Fruit fly (Drosophila melanogaster): Measurements from ENCODE around the gene btd.
A peak's percentile ranks its signal among the peaks of the same experiment; 100 is the strongest.

Gene btd

DNA sequence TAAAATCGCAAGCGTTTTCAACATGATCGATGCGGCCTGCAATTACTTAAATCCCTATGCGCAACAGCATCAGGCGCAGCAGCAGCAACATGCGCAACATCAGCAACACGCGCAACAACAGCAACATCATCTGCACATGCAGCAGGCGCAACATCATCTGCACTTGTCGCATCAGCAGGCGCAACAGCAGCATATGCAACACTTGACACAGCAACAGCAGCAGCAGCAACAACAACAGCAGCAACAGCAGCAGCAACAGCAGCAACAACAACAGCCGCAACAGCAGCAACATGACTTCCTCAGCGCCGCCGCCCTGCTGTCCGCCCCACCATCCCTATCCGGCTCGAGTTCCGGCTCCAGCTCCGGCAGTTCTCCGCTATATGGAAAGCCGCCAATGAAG is 666 bp downstream of the btd start:
- TF ChIP-seq danr (GFP tag; IDR thresholded peaks at IDR 0.05): no peak
- TF ChIP-seq stc (GFP tag; IDR thresholded peaks at IDR 0.05): no peak
- TF ChIP-seq CG16779 (GFP tag; IDR thresholded peaks at IDR 0.05): no peak
- TF ChIP-seq CG4360 (GFP tag; IDR thresholded peaks at IDR 0.05): 0 out of 2 replicates have a peak, but pooled peaks have one; percentile 31
- no peak for TF ChIP-seq ci (GFP tag; IDR thresholded peaks at IDR 0.05)
- peak in 1 of 2 experiments; percentile 73 for TF ChIP-seq Dfd (GFP tag; optimal IDR thresholded peaks at IDR 0.05)
- TF ChIP-seq her (GFP tag; optimal IDR thresholded peaks at IDR 0.05): no peak

DNA sequence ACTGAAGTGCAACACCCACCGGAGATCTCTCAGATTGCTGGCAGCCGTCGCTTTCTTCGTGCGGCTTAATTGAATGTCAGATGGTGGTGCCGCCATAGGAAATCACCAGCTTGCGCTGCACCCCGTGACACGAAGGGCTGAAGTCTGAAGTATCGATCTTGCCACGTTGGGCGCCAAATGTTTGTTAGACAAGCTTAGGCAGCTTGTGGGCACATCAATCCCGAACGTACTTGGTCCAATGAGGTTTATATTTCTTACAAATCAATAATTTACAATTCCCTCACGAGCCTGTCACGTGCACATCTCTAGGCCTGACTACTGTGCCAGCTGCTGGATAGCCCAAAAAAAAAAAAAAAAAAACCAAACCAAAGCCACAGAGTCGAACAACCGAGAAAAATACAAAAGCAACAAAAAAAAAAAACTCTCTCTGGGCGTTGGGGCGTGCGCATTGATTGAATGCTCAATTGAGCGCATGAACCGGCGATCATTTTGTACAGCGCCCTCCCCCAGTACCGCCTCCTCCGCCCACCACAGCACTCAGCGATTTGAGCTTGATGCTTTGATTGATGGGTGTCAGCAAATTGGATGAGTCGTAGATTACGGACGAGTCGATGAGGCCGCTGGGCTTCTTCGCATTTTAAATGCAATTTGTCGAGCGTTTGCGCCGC is 14.0 kb downstream of the btd start:
- TF ChIP-seq CG4854 (GFP tag; optimal IDR thresholded peaks at IDR 0.05) (no peak), trem (tag; optimal IDR thresholded peaks at IDR 0.05) (no peak), en (GFP tag; optimal IDR thresholded peaks at IDR 0.05) (no peak), CG12104 (GFP tag; optimal IDR thresholded peaks at IDR 0.05) (no peak), Hand (GFP tag; optimal IDR thresholded peaks at IDR 0.05) (no peak), E2f1 (GFP tag; IDR thresholded peaks at IDR 0.05) (0 out of 2 replicates have a peak, but pooled peaks have one; percentile 24), toy (GFP tag; IDR thresholded peaks at IDR 0.05) (no peak), Stat92E (GFP tag; optimal IDR thresholded peaks at IDR 0.05) (no peak), CG12219 (GFP tag; optimal IDR thresholded peaks at IDR 0.05) (no peak), BEAF-32 (GFP tag; optimal IDR thresholded peaks at IDR 0.05) (peak; percentile 49), Neu2 (GFP tag; optimal IDR thresholded peaks at IDR 0.05; ENCODE audit: borderline replicate concordance) (no peak), mirr (GFP tag; optimal IDR thresholded peaks at IDR 0.05) (no peak), ci (GFP tag; IDR thresholded peaks at IDR 0.05) (no peak), CG11723 (GFP tag; optimal IDR thresholded peaks at IDR 0.05) (no peak), Elba2 (GFP tag; optimal IDR thresholded peaks at IDR 0.05) (no peak), grau (tag; optimal IDR thresholded peaks at IDR 0.05) (no peak), CG3726 (GFP tag; IDR thresholded peaks at IDR 0.05) (no peak), HLH4C (GFP tag; IDR thresholded peaks at IDR 0.05; ENCODE audit: partially characterized antibody) (0 out of 3 replicates have a peak, but pooled peaks have one; percentile 31), otp (GFP tag; IDR thresholded peaks at IDR 0.05) (no peak), CG11456 (GFP tag; IDR thresholded peaks at IDR 0.05) (no peak), Dek (tag; optimal IDR thresholded peaks at IDR 0.05) (no peak), CG31441 (GFP tag; IDR thresholded peaks at IDR 0.05) (no peak), org-1 (GFP tag; optimal IDR thresholded peaks at IDR 0.05) (no peak), grn (GFP tag; optimal IDR thresholded peaks at IDR 0.05) (no peak), Doc2 (GFP tag; IDR thresholded peaks at IDR 0.05) (no peak), CG16813 (GFP tag; IDR thresholded peaks at IDR 0.05; ENCODE audit: partially characterized antibody) (peak; percentile 55; the same call in 2 of the 3 replicates), vnd (GFP tag; IDR thresholded peaks at IDR 0.05; ENCODE audit: partially characterized antibody) (peak; percentile 35; the same call in 1 of the 3 replicates), CG9876 (GFP tag; optimal IDR thresholded peaks at IDR 0.05) (no peak), CG9437 (GFP tag; optimal IDR thresholded peaks at IDR 0.05) (no peak), CG31365 (tag; optimal IDR thresholded peaks at IDR 0.05) (no peak), dysf (GFP tag; IDR thresholded peaks at IDR 0.05) (no peak), Taf1 (GFP tag; IDR thresholded peaks at IDR 0.05) (no peak), esg (GFP tag; conservative IDR thresholded peaks at IDR 0.05) (no peak), Dip3 (GFP tag; optimal IDR thresholded peaks at IDR 0.05) (no peak), CG2129 (GFP tag; IDR thresholded peaks at IDR 0.05; ENCODE audit: partially characterized antibody) (peak; percentile 50; the same call in 1 of the 2 replicates), prd (optimal IDR thresholded peaks at IDR 0.05) (no peak), prd (GFP tag; IDR thresholded peaks at IDR 0.05) (0 out of 3 replicates have a peak, but pooled peaks have one; percentile 18), CG17829 (tag; optimal IDR thresholded peaks at IDR 0.05) (no peak), pum (GFP tag; optimal IDR thresholded peaks at IDR 0.05) (no peak), knrl (GFP tag; IDR thresholded peaks at IDR 0.05; ENCODE audit: partially characterized antibody) (peak; percentile 39; the same call in 1 of the 3 replicates), Blimp-1 (GFP tag; optimal IDR thresholded peaks at IDR 0.05) (no peak), CG8388 (GFP tag; optimal IDR thresholded peaks at IDR 0.05) (no peak)
